Worm (Caenorhabditis elegans) whole organism, midembryonic: ENCODE measurements around the gene clpr-2.

Experiments
- T22C8.4 ChIP-seq: fragments of 200-800 bp; sonication (Bioruptor generic); IDR thresholded peaks from 2 replicates; pipeline ENCODE4 v1.3.6; 2022; ENCODE audit warnings: missing genetic modification characterization, missing compliant biosample characterization
- cog-1 ChIP-seq: sonication (generic microtip); optimal IDR thresholded peaks from 2 replicates; lab custom pipeline; 2016; ENCODE audit warnings: missing genetic modification characterization, missing compliant biosample characterization
- flt-1 ChIP-seq: fragments of 200-800 bp; sonication (Bioruptor generic); IDR thresholded peaks from 2 replicates; pipeline ENCODE4 v1.3.6; 2022; ENCODE audit warnings: missing genetic modification characterization, missing compliant biosample characterization
- klf-2 ChIP-seq: fragments of 200-800 bp; sonication (Bioruptor generic); conservative IDR thresholded peaks from 2 replicates; pipeline ENCODE4 v1.3.6; 2022; ENCODE audit warnings: missing genetic modification reagents, missing genetic modification characterization, missing compliant biosample characterization
- med-1 ChIP-seq: sonication (generic microtip); optimal IDR thresholded peaks from 2 replicates; lab custom pipeline; 2017; ENCODE audit warnings: missing genetic modification characterization, mild to moderate bottlenecking, missing compliant biosample characterization, antibody characterized with exemption, missing genetic modification reagents; ENCODE audit not compliant: insufficient read depth
- ref-1 ChIP-seq: fragments of 200-800 bp; sonication (Bioruptor generic); conservative IDR thresholded peaks from 2 replicates; pipeline ENCODE4 v1.3.6; 2022; ENCODE audit warnings: missing genetic modification reagents, missing genetic modification characterization, missing compliant biosample characterization
- tab-1 ChIP-seq: fragments of 200-800 bp; sonication (Bioruptor generic); IDR thresholded peaks from 2 replicates; pipeline ENCODE4 v1.3.6; 2022; ENCODE audit warnings: missing genetic modification characterization, missing compliant biosample characterization
- ztf-23 ChIP-seq: fragments of 200-800 bp; sonication (Bioruptor generic); IDR thresholded peaks from 2 replicates; pipeline ENCODE4 v1.3.6; 2022; ENCODE audit warnings: missing genetic modification reagents, missing genetic modification characterization, missing compliant biosample characterization
- ztf-29 ChIP-seq: fragments of 200-800 bp; sonication (Bioruptor generic); IDR thresholded peaks from 2 replicates; pipeline ENCODE4 v1.3.6; 2022; ENCODE audit warnings: missing genetic modification reagents, missing genetic modification characterization, missing compliant biosample characterization

The clpr-2 gene

ce11 chrII:1241176-1241730, 17.5 kb upstream of the clpr-2 start:
- no peak for TF ChIP-seq flt-1 (GFP tag; lab: Robert Waterston, UW)
- TF ChIP-seq tab-1 (GFP tag; lab: Robert Waterston, UW), result no peak
- TF ChIP-seq klf-2, result no peak
- no peak for TF ChIP-seq ztf-23
- TF ChIP-seq ztf-29 (GFP tag; lab: Robert Waterston, UW), result no peak
- no peak for TF ChIP-seq T22C8.4
- TF ChIP-seq med-1, result no peak
- TF ChIP-seq ref-1 (GFP tag; lab: Robert Waterston, UW), result no peak
- no peak for TF ChIP-seq cog-1 (tag; lab: Kevin White, UChicago)

ce11 chrII:1242475-1242874, 16.3 kb upstream of the clpr-2 start:
- TF ChIP-seq cog-1 (tag; lab: Kevin White, UChicago), result peak; percentile 28
- no peak for TF ChIP-seq klf-2

- TF ChIP-seq klf-2 (peak; percentile 47; the same call in 1 of the 2 replicates), flt-1 (GFP tag; lab: Robert Waterston, UW) (no peak), cog-1 (tag; lab: Kevin White, UChicago) (no peak)
These were observed 14.2 kb upstream of the clpr-2 start for ce11 chrII:1244420-1244959.

- TF ChIP-seq cog-1 (tag; lab: Kevin White, UChicago), result no peak
- no peak for TF ChIP-seq klf-2
- no peak for TF ChIP-seq tab-1 (GFP tag; lab: Robert Waterston, UW)
- TF ChIP-seq ztf-29 (GFP tag; lab: Robert Waterston, UW), result no peak
- TF ChIP-seq ref-1 (GFP tag; lab: Robert Waterston, UW), result no peak
- no peak for TF ChIP-seq med-1
- TF ChIP-seq ztf-23, result no peak
- no peak for TF ChIP-seq T22C8.4
- TF ChIP-seq flt-1 (GFP tag; lab: Robert Waterston, UW), result no peak
These were observed 13.0 kb upstream of the clpr-2 start for ce11 chrII:1245783-1246182.

ce11 chrII:1246855-1247259, 11.9 kb upstream of the clpr-2 start:
- TF ChIP-seq cog-1 (tag; lab: Kevin White, UChicago) (peak; percentile 92), ref-1 (GFP tag; lab: Robert Waterston, UW) (no peak), flt-1 (GFP tag; lab: Robert Waterston, UW) (peak; percentile 76), ztf-29 (GFP tag; lab: Robert Waterston, UW) (peak; percentile 15; the same call in 1 of the 2 replicates)

- TF ChIP-seq flt-1 (GFP tag; lab: Robert Waterston, UW) (no peak), T22C8.4 (no peak), tab-1 (GFP tag; lab: Robert Waterston, UW) (no peak), cog-1 (tag; lab: Kevin White, UChicago) (no peak), ztf-23 (no peak), klf-2 (no peak), med-1 (no peak), ztf-29 (GFP tag; lab: Robert Waterston, UW) (no peak), ref-1 (GFP tag; lab: Robert Waterston, UW) (no peak)
These were observed 6.5 kb upstream of the clpr-2 start, which contains the start of gene lin-42 for ce11 chrII:1252259-1252658. Gene lin-42 (minus strand): TSS chrII:1252359.

ce11 chrII:1255637-1256036, 3.1 kb upstream of the clpr-2 start, which contains the start of gene clec-119:
Gene clec-119 (plus strand): TSS chrII:1255937.
- TF ChIP-seq med-1 (no peak), T22C8.4 (no peak), flt-1 (GFP tag; lab: Robert Waterston, UW) (no peak), ztf-29 (GFP tag; lab: Robert Waterston, UW) (no peak), cog-1 (tag; lab: Kevin White, UChicago) (no peak), klf-2 (no peak)

- TF ChIP-seq tab-1 (GFP tag; lab: Robert Waterston, UW) (no peak), ztf-29 (GFP tag; lab: Robert Waterston, UW) (no peak), klf-2 (no peak), ztf-23 (no peak), flt-1 (GFP tag; lab: Robert Waterston, UW) (no peak), T22C8.4 (no peak), med-1 (no peak)
These were observed 2.0 kb upstream of the clpr-2 start for ce11 chrII:1256742-1257141.

- TF ChIP-seq ztf-23, result no peak
- no peak for TF ChIP-seq ref-1 (GFP tag; lab: Robert Waterston, UW)
- no peak for TF ChIP-seq tab-1 (GFP tag; lab: Robert Waterston, UW)
These were observed 8.1 kb downstream of the clpr-2 start, which contains the start of gene oac-30 for ce11 chrII:1266790-1267189. Gene oac-30 (minus strand): TSS chrII:1266890.

- TF ChIP-seq flt-1 (GFP tag; lab: Robert Waterston, UW), result no peak
- TF ChIP-seq med-1, result no peak
- TF ChIP-seq ztf-23, result no peak
- no peak for TF ChIP-seq T22C8.4
- TF ChIP-seq ztf-29 (GFP tag; lab: Robert Waterston, UW), result no peak
- TF ChIP-seq ref-1 (GFP tag; lab: Robert Waterston, UW), result no peak
- no peak for TF ChIP-seq tab-1 (GFP tag; lab: Robert Waterston, UW)
- no peak for TF ChIP-seq klf-2
These were observed 13.1 kb downstream of the clpr-2 start, which contains the start of gene srw-66 for ce11 chrII:1271814-1272213. Gene srw-66 (minus strand): TSS chrII:1271914.

- TF ChIP-seq ztf-29 (GFP tag; lab: Robert Waterston, UW), result no peak
These were observed 16.7 kb downstream of the clpr-2 start, which contains the start of gene Y57G7A.5 for ce11 chrII:1275439-1275838. Gene Y57G7A.5 (minus strand): TSS chrII:1275539.
